Fruit fly (Drosophila melanogaster): Measurements from ENCODE around the gene CG7655.

The CG7655 gene

dm6 chr3R:17718051-17718693 is 35.7 kb downstream of the CG7655 start, which contains the start of gene osa (continued):
- no peak for TF ChIP-seq Opbp (GFP tag; IDR thresholded peaks at IDR 0.05; ENCODE audit: partially characterized antibody)
- peak; percentile 78 for TF ChIP-seq D19A (tag; optimal IDR thresholded peaks at IDR 0.05)
- TF ChIP-seq Rx (GFP tag; IDR thresholded peaks at IDR 0.05), result no peak
- no peak for TF ChIP-seq CG2129 (GFP tag; IDR thresholded peaks at IDR 0.05; ENCODE audit: partially characterized antibody)
- TF ChIP-seq CG7987 (GFP tag; optimal IDR thresholded peaks at IDR 0.05), result no peak
- TF ChIP-seq Antp (GFP tag; optimal IDR thresholded peaks at IDR 0.05), result no peak
- no peak for TF ChIP-seq bowl (GFP tag; IDR thresholded peaks at IDR 0.05)
- TF ChIP-seq Sox102F (GFP tag; optimal IDR thresholded peaks at IDR 0.05), result no peak
- TF ChIP-seq lmd (GFP tag; IDR thresholded peaks at IDR 0.05), result no peak
- no peak for TF ChIP-seq zf30C (GFP tag; optimal IDR thresholded peaks at IDR 0.05)
- peak; percentile 97 for TF ChIP-seq Sin3A (optimal IDR thresholded peaks at IDR 0.05)
- TF ChIP-seq Dll (GFP tag; IDR thresholded peaks at IDR 0.05; ENCODE audit: partially characterized antibody), result no peak
- TF ChIP-seq CG16813 (GFP tag; IDR thresholded peaks at IDR 0.05; ENCODE audit: partially characterized antibody), result no peak
- no peak for TF ChIP-seq CG11560 (tag; IDR thresholded peaks at IDR 0.05)
- no peak for TF ChIP-seq Side (GFP tag; optimal IDR thresholded peaks at IDR 0.05)
- TF ChIP-seq tin (GFP tag; optimal IDR thresholded peaks at IDR 0.05), result no peak
- TF ChIP-seq CG14050 (GFP tag; IDR thresholded peaks at IDR 0.05), result no peak
- no peak for TF ChIP-seq CG15696 (tag; optimal IDR thresholded peaks at IDR 0.05)
- TF ChIP-seq dmrt11E (tag; optimal IDR thresholded peaks at IDR 0.05), result peak; percentile 6
- TF ChIP-seq ro (GFP tag; IDR thresholded peaks at IDR 0.05), result no peak
- TF ChIP-seq hb (GFP tag; IDR thresholded peaks at IDR 0.05; ENCODE audit: partially characterized antibody), result no peak
- TF ChIP-seq bsh (GFP tag; optimal IDR thresholded peaks at IDR 0.05), result no peak
- TF ChIP-seq crp (GFP tag; optimal IDR thresholded peaks at IDR 0.05), result no peak
- no peak for TF ChIP-seq az2 (GFP tag; optimal IDR thresholded peaks at IDR 0.05)
- peak; percentile 20 for TF ChIP-seq NC2β (GFP tag; optimal IDR thresholded peaks at IDR 0.05)
- TF ChIP-seq CG4282 (GFP tag; optimal IDR thresholded peaks at IDR 0.05), result no peak
- TF ChIP-seq nerfin-2 (GFP tag; IDR thresholded peaks at IDR 0.05; ENCODE audit: partially characterized antibody), result no peak
- no peak for TF ChIP-seq CG18764 (GFP tag; optimal IDR thresholded peaks at IDR 0.05)
- TF ChIP-seq CG18476 (GFP tag; optimal IDR thresholded peaks at IDR 0.05), result no peak
- TF ChIP-seq Hr3 (GFP tag; optimal IDR thresholded peaks at IDR 0.05), result no peak
- TF ChIP-seq cas (GFP tag; IDR thresholded peaks at IDR 0.05), result no peak
- no peak for TF ChIP-seq CG10462 (GFP tag; optimal IDR thresholded peaks at IDR 0.05)
- no peak for TF ChIP-seq scrt (GFP tag; optimal IDR thresholded peaks at IDR 0.05)
- no peak for TF ChIP-seq klu (GFP tag; IDR thresholded peaks at IDR 0.05)
- TF ChIP-seq Lhr (GFP tag; optimal IDR thresholded peaks at IDR 0.05), result peak; percentile 39
- no peak for TF ChIP-seq Mad (GFP tag; optimal IDR thresholded peaks at IDR 0.05)
- no peak for TF ChIP-seq CG1792 (GFP tag; optimal IDR thresholded peaks at IDR 0.05)
- no peak for TF ChIP-seq psq (GFP tag; optimal IDR thresholded peaks at IDR 0.05)
- no peak for TF ChIP-seq btn (GFP tag; optimal IDR thresholded peaks at IDR 0.05)
- no peak for TF ChIP-seq CG3407 (GFP tag; optimal IDR thresholded peaks at IDR 0.05)
- TF ChIP-seq Dad (GFP tag; optimal IDR thresholded peaks at IDR 0.05), result peak; percentile 8
- TF ChIP-seq zen2 (GFP tag; IDR thresholded peaks at IDR 0.05; ENCODE audit: partially characterized antibody), result no peak
- no peak for TF ChIP-seq CG31388 (GFP tag; optimal IDR thresholded peaks at IDR 0.05)
- peak; percentile 10 for TF ChIP-seq CG12391 (tag; optimal IDR thresholded peaks at IDR 0.05)
- no peak for TF ChIP-seq CG12744 (GFP tag; optimal IDR thresholded peaks at IDR 0.05)
- TF ChIP-seq Hand (GFP tag; optimal IDR thresholded peaks at IDR 0.05), result no peak
- TF ChIP-seq Deaf1 (tag; optimal IDR thresholded peaks at IDR 0.05), result peak; percentile 82
- TF ChIP-seq sc (optimal IDR thresholded peaks at IDR 0.05), result no peak
- TF ChIP-seq sc (GFP tag; optimal IDR thresholded peaks at IDR 0.05), result no peak
- TF ChIP-seq Jarid2 (GFP tag; optimal IDR thresholded peaks at IDR 0.05), result peak; percentile 56
- no peak for TF ChIP-seq CG16815 (GFP tag; optimal IDR thresholded peaks at IDR 0.05)
